Fruit fly (Drosophila melanogaster): Measurements from ENCODE around the gene CG15892.

The CG15892 gene

dm6 chrX:6253701-6254100 is 40.4 kb downstream of the CG15892 start (continued):
- no peak for TF ChIP-seq CG11560 (tag; IDR thresholded peaks at IDR 0.05)
- TF ChIP-seq Scr (GFP tag; IDR thresholded peaks at IDR 0.05; ENCODE audit: partially characterized antibody) = no peak
- no peak for TF ChIP-seq Ets65A (GFP tag)
- TF ChIP-seq Fer1 (GFP tag; optimal IDR thresholded peaks at IDR 0.05) = peak; percentile 0
- TF ChIP-seq fd64A (GFP tag; optimal IDR thresholded peaks at IDR 0.05) = no peak
- TF ChIP-seq bsh (GFP tag; optimal IDR thresholded peaks at IDR 0.05) = peak in 1 of 2 experiments; percentile 19
- TF ChIP-seq Sry-β (GFP tag; optimal IDR thresholded peaks at IDR 0.05) = no peak
- TF ChIP-seq ci (GFP tag; IDR thresholded peaks at IDR 0.05) = 0 out of 3 replicates have a peak, but pooled peaks have one; percentile 27
- no peak for TF ChIP-seq unc-4 (GFP tag; IDR thresholded peaks at IDR 0.05; ENCODE audit: partially characterized antibody)
- TF ChIP-seq sens (GFP tag) = peak; percentile 83
- TF ChIP-seq Med (GFP tag) = peak; percentile 81
- no peak for TF ChIP-seq CG4617 (GFP tag; optimal IDR thresholded peaks at IDR 0.05; ENCODE audit: borderline replicate concordance)
- no peak for TF ChIP-seq nau (GFP tag; optimal IDR thresholded peaks at IDR 0.05)

dm6 chrX:6252897-6253540 is 41.1 kb downstream of the CG15892 start:
- TF ChIP-seq CG34224 (GFP tag; IDR thresholded peaks at IDR 0.05; ENCODE audit: partially characterized antibody) (no peak), Hey (tag; optimal IDR thresholded peaks at IDR 0.05) (no peak), CG13123 (GFP tag; optimal IDR thresholded peaks at IDR 0.05) (no peak), Sox102F (GFP tag; optimal IDR thresholded peaks at IDR 0.05) (no peak), CG4854 (GFP tag; optimal IDR thresholded peaks at IDR 0.05) (no peak), Camta (GFP tag; optimal IDR thresholded peaks at IDR 0.05) (no peak), pfk (GFP tag; optimal IDR thresholded peaks at IDR 0.05) (no peak), CG2120 (GFP tag; optimal IDR thresholded peaks at IDR 0.05) (no peak), Blimp-1 (GFP tag; optimal IDR thresholded peaks at IDR 0.05) (no peak), bowl (GFP tag; IDR thresholded peaks at IDR 0.05) (no peak), Max (GFP tag; optimal IDR thresholded peaks at IDR 0.05) (no peak), CG6791 (GFP tag; IDR thresholded peaks at IDR 0.05; ENCODE audit: partially characterized antibody) (no peak), stc (GFP tag; IDR thresholded peaks at IDR 0.05) (peak; percentile 8; the same call in 1 of the 2 replicates), chinmo (GFP tag; IDR thresholded peaks at IDR 0.05; ENCODE audit: partially characterized antibody) (no peak), CG2199 (GFP tag; IDR thresholded peaks at IDR 0.05) (no peak), Hsf (GFP tag; optimal IDR thresholded peaks at IDR 0.05) (no peak), ci (GFP tag; IDR thresholded peaks at IDR 0.05) (0 out of 3 replicates have a peak, but pooled peaks have one; percentile 12), CG7987 (GFP tag; optimal IDR thresholded peaks at IDR 0.05) (no peak), grn (GFP tag; optimal IDR thresholded peaks at IDR 0.05) (peak; percentile 39), CG3163 (GFP tag; optimal IDR thresholded peaks at IDR 0.05) (no peak), sna (GFP tag; IDR thresholded peaks at IDR 0.05; ENCODE audit: partially characterized antibody) (no peak), vnd (GFP tag; IDR thresholded peaks at IDR 0.05; ENCODE audit: partially characterized antibody) (0 out of 3 replicates have a peak, but pooled peaks have one; percentile 15), CG12071 (GFP tag; optimal IDR thresholded peaks at IDR 0.05) (no peak), pan (optimal IDR thresholded peaks at IDR 0.05) (no peak), pan (GFP tag; optimal IDR thresholded peaks at IDR 0.05 in 1 of 2, IDR thresholded peaks at IDR 0.05 in 1 of 2) (no peak), CG11456 (GFP tag; IDR thresholded peaks at IDR 0.05) (no peak), gcm2 (GFP tag; optimal IDR thresholded peaks at IDR 0.05) (no peak), CG10274 (GFP tag; optimal IDR thresholded peaks at IDR 0.05) (no peak), exex (tag; optimal IDR thresholded peaks at IDR 0.05) (peak; percentile 87), CG17612 (GFP tag; IDR thresholded peaks at IDR 0.05) (no peak), CG34376 (GFP tag; optimal IDR thresholded peaks at IDR 0.05) (peak; percentile 60), dati (GFP tag; IDR thresholded peaks at IDR 0.05) (no peak), CG14441 (GFP tag; IDR thresholded peaks at IDR 0.05) (no peak), row (GFP tag; IDR thresholded peaks at IDR 0.05) (peak; percentile 52; the same call in 2 of the 3 replicates), CG11093 (GFP tag; IDR thresholded peaks at IDR 0.05) (no peak), CG10959 (GFP tag; IDR thresholded peaks at IDR 0.05) (no peak), schlank (tag; optimal IDR thresholded peaks at IDR 0.05) (peak; percentile 6)
